Worm (Caenorhabditis elegans) whole organism, midembryonic: ENCODE data around the gene djr-1.1.

Experiments used
- T22C8.4 ChIP-seq: fragments of 200-800 bp; sonication (Bioruptor generic); IDR thresholded peaks from 2 replicates; pipeline ENCODE4 v1.3.6; 2022; ENCODE audit warnings: missing genetic modification characterization, missing compliant biosample characterization
- cog-1 ChIP-seq: sonication (generic microtip); optimal IDR thresholded peaks from 2 replicates; lab custom pipeline; 2016; ENCODE audit warnings: missing genetic modification characterization, missing compliant biosample characterization
- flt-1 ChIP-seq: fragments of 200-800 bp; sonication (Bioruptor generic); IDR thresholded peaks from 2 replicates; pipeline ENCODE4 v1.3.6; 2022; ENCODE audit warnings: missing genetic modification characterization, missing compliant biosample characterization
- klf-2 ChIP-seq: fragments of 200-800 bp; sonication (Bioruptor generic); conservative IDR thresholded peaks from 2 replicates; pipeline ENCODE4 v1.3.6; 2022; ENCODE audit warnings: missing genetic modification reagents, missing genetic modification characterization, missing compliant biosample characterization
- med-1 ChIP-seq: sonication (generic microtip); optimal IDR thresholded peaks from 2 replicates; lab custom pipeline; 2017; ENCODE audit warnings: missing genetic modification characterization, mild to moderate bottlenecking, missing compliant biosample characterization, antibody characterized with exemption, missing genetic modification reagents; ENCODE audit not compliant: insufficient read depth
- ref-1 ChIP-seq: fragments of 200-800 bp; sonication (Bioruptor generic); conservative IDR thresholded peaks from 2 replicates; pipeline ENCODE4 v1.3.6; 2022; ENCODE audit warnings: missing genetic modification reagents, missing genetic modification characterization, missing compliant biosample characterization
- tab-1 ChIP-seq: fragments of 200-800 bp; sonication (Bioruptor generic); IDR thresholded peaks from 2 replicates; pipeline ENCODE4 v1.3.6; 2022; ENCODE audit warnings: missing genetic modification characterization, missing compliant biosample characterization
- ztf-23 ChIP-seq: fragments of 200-800 bp; sonication (Bioruptor generic); IDR thresholded peaks from 2 replicates; pipeline ENCODE4 v1.3.6; 2022; ENCODE audit warnings: missing genetic modification reagents, missing genetic modification characterization, missing compliant biosample characterization
- ztf-29 ChIP-seq: fragments of 200-800 bp; sonication (Bioruptor generic); IDR thresholded peaks from 2 replicates; pipeline ENCODE4 v1.3.6; 2022; ENCODE audit warnings: missing genetic modification reagents, missing genetic modification characterization, missing compliant biosample characterization

DNA sequence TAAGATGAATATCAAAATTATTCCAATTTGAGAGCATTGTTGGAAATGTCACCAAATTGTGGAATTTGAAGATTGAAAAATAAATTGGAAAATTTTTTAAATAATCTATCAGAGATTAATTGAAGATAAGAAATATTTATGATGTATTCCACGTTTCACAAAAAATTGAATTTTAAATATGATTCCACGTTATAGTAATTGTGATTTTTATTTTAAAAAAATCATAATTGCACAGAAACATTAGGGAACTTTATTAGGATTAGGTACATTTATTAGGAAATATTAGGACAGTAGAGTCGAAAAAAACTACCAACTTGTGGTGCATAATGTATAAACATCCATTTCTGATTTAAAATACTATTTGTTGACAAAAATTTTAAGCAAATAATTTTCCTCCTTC, 4.2 kb downstream of the djr-1.1 start, which contains the start of gene B0432.11:
- TF ChIP-seq tab-1 (GFP tag; lab: Robert Waterston, UW) (no peak), flt-1 (GFP tag; lab: Robert Waterston, UW) (no peak), ztf-23 (GFP tag; lab: Robert Waterston, UW) (no peak), klf-2 (GFP tag; lab: Robert Waterston, UW) (no peak), T22C8.4 (no peak), med-1 (GFP tag; lab: Kevin White, UChicago) (no peak), cog-1 (tag; lab: Kevin White, UChicago) (no peak), ref-1 (GFP tag; lab: Robert Waterston, UW) (no peak), ztf-29 (GFP tag; lab: Robert Waterston, UW) (no peak)
